Worm (Caenorhabditis elegans) whole organism, late embryonic: ENCODE results near the gene srh-148.

Source experiments
- K09A11.1 ChIP-seq: sonication (generic microtip); optimal IDR thresholded peaks from 2 replicates; lab custom pipeline; 2017; ENCODE audit warnings: antibody characterized with exemption, mild to moderate bottlenecking, missing genetic modification characterization, missing compliant biosample characterization; ENCODE audit not compliant: insufficient read depth
- ceh-34 ChIP-seq: sonication (generic microtip); optimal IDR thresholded peaks from 2 replicates; lab custom pipeline; 2016; ENCODE audit warnings: mild to moderate bottlenecking, missing genetic modification characterization, missing compliant biosample characterization
- fkh-6 ChIP-seq: sonication (generic microtip); optimal IDR thresholded peaks from 2 replicates; lab custom pipeline; 2016; ENCODE audit warnings: missing genetic modification characterization, missing compliant biosample characterization
- gmeb-2 ChIP-seq: sonication (generic microtip); optimal IDR thresholded peaks from 2 replicates; lab custom pipeline; 2016; ENCODE audit warnings: missing genetic modification characterization, inconsistent platforms, missing compliant biosample characterization
- hlh-30 ChIP-seq: sonication (generic microtip); optimal IDR thresholded peaks from 2 replicates; lab custom pipeline; 2017; ENCODE audit warnings: antibody characterized with exemption, missing genetic modification characterization, missing compliant biosample characterization; ENCODE audit not compliant: insufficient read depth
- nfya-1 ChIP-seq: sonication (generic microtip); optimal IDR thresholded peaks from 2 replicates; lab custom pipeline; 2017; ENCODE audit warnings: missing genetic modification characterization, mild to moderate bottlenecking, missing compliant biosample characterization, antibody characterized with exemption, moderate library complexity
- pqm-1 ChIP-seq: sonication (generic microtip); optimal IDR thresholded peaks from 2 replicates; lab custom pipeline; 2016; ENCODE audit warnings: missing genetic modification characterization, missing compliant biosample characterization
- rnt-1 ChIP-seq: sonication (generic microtip); optimal IDR thresholded peaks from 2 replicates; lab custom pipeline; 2016; ENCODE audit warnings: missing genetic modification characterization, missing compliant biosample characterization
- tbx-2 ChIP-seq: sonication (generic microtip); optimal IDR thresholded peaks from 2 replicates; lab custom pipeline; 2016; ENCODE audit warnings: missing genetic modification characterization, missing compliant biosample characterization
- ttx-3 ChIP-seq: sonication (generic microtip); optimal IDR thresholded peaks from 2 replicates; lab custom pipeline; 2016; ENCODE audit warnings: missing genetic modification reagents, missing genetic modification characterization, missing compliant biosample characterization

DNA sequence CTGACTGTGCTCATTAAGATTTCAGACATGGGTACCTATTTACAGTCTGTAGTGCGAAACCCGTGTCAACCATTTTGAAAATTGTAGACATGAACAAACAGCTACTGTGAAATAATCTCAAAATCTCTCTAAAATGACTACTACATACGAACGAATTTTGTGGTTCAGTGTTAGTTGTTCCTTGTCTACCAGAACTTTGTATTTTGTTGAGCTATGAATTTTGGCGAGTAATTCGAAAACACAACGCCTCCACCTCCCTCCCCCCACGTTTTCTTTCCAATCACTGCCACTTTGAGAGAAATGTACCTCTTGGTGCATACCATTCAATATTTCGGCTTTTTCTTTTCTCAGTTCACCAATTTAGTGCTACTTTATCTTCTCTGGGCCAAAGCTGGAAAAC is 34.5 kb upstream of the srh-148 start, which contains the start of gene T06C12.11:
- TF ChIP-seq gmeb-2: no peak
- no peak for TF ChIP-seq pqm-1 (tag; lab: Kevin White, UChicago)
- TF ChIP-seq hlh-30 (tag; lab: Kevin White, UChicago): no peak
- TF ChIP-seq rnt-1 (tag; lab: Kevin White, UChicago): no peak
- TF ChIP-seq nfya-1: no peak
- no peak for TF ChIP-seq ceh-34 (tag; lab: Kevin White, UChicago)
- TF ChIP-seq fkh-6 (tag; lab: Kevin White, UChicago): no peak
- TF ChIP-seq ttx-3 (tag; lab: Kevin White, UChicago): no peak
- TF ChIP-seq K09A11.1 (tag; lab: Kevin White, UChicago): no peak
- no peak for TF ChIP-seq tbx-2 (tag; lab: Kevin White, UChicago)
